Worm (Caenorhabditis elegans) whole organism, young adult: Measurements from ENCODE around the gene Y24F12A.1.
A peak's percentile ranks its signal among the peaks of the same experiment; 100 is the strongest.

Source experiments
- C06A6.2 ChIP-seq: fragments of 200-800 bp; sonication (Bioruptor generic); conservative IDR thresholded peaks from 2 replicates; pipeline ENCODE4 v1.3.6; 2022; ENCODE audit warnings: missing genetic modification characterization, missing compliant biosample characterization
- F22D6.2 ChIP-seq: sonication (generic microtip); optimal IDR thresholded peaks from 2 replicates; lab custom pipeline; 2016; ENCODE audit warnings: mild to moderate bottlenecking, missing genetic modification characterization, missing compliant biosample characterization
- F23B12.7 ChIP-seq: sonication (generic microtip); optimal IDR thresholded peaks from 2 replicates; lab custom pipeline; 2017; ENCODE audit warnings: missing genetic modification characterization, mild to moderate bottlenecking, missing compliant biosample characterization, antibody characterized with exemption, moderate library complexity; ENCODE audit not compliant: insufficient read depth
- F33H1.4 ChIP-seq: fragments of 200-800 bp; sonication (Bioruptor generic); IDR thresholded peaks from 2 replicates; pipeline ENCODE4 v1.3.6; 2022; ENCODE audit warnings: missing genetic modification reagents, missing genetic modification characterization, missing compliant biosample characterization
- F37B4.10 ChIP-seq: fragments of 200-800 bp; sonication (Bioruptor generic); IDR thresholded peaks from 2 replicates; pipeline ENCODE4 v1.3.6; 2022; ENCODE audit warnings: missing genetic modification characterization, missing compliant biosample characterization
- F39B2.1 ChIP-seq: fragments of 200-800 bp; sonication (Bioruptor generic); IDR thresholded peaks from 2 replicates; pipeline ENCODE4 v1.3.6; 2022; ENCODE audit warnings: missing genetic modification reagents, missing genetic modification characterization, missing compliant biosample characterization
- F57C9.4 ChIP-seq: sonication (generic microtip); optimal IDR thresholded peaks from 2 replicates; lab custom pipeline; 2017; ENCODE audit warnings: mild to moderate bottlenecking, missing genetic modification characterization, missing compliant biosample characterization
- T07F8.4 ChIP-seq: sonication (generic microtip); optimal IDR thresholded peaks from 2 replicates; lab custom pipeline; 2016; ENCODE audit warnings: mild to moderate bottlenecking, missing genetic modification characterization, moderate library complexity, missing compliant biosample characterization
- Y53F4B.3 ChIP-seq: fragments of 200-800 bp; sonication (Bioruptor generic); IDR thresholded peaks from 2 replicates; pipeline ENCODE4 v1.3.6; 2022; ENCODE audit warnings: missing genetic modification reagents, missing genetic modification characterization, missing compliant biosample characterization
- Y67H2A.10 ChIP-seq: fragments of 200-800 bp; sonication (Bioruptor generic); conservative IDR thresholded peaks from 2 replicates; pipeline ENCODE4 v1.3.6; 2022; ENCODE audit warnings: missing genetic modification reagents, missing genetic modification characterization, missing compliant biosample characterization
- akir-1 ChIP-seq: fragments of 200-800 bp; sonication (Bioruptor generic); optimal IDR thresholded peaks from 2 replicates; lab custom pipeline; 2018; ENCODE audit warnings: mild to moderate bottlenecking, missing genetic modification characterization, moderate library complexity, missing compliant biosample characterization
- ama-1 ChIP-seq, 3 experiments: fragments of 150-350 bp in 1 of 3; sonication (generic microtip) in 2 of 3; optimal IDR thresholded peaks; 2 replicates each; lab custom pipeline; 2014 to 2018; ENCODE audit warnings: missing biosample characterization in 2 of 3, missing genetic modification characterization in 2 of 3, missing genetic modification reagents in 2 of 3
- aptf-3 ChIP-seq: fragments of 200-800 bp; sonication (Bioruptor generic); IDR thresholded peaks from 2 replicates; pipeline ENCODE4 v1.3.6; 2022; ENCODE audit warnings: missing genetic modification characterization, missing compliant biosample characterization
- atf-7 ChIP-seq: sonication (generic microtip); optimal IDR thresholded peaks from 2 replicates; lab custom pipeline; 2017; ENCODE audit warnings: mild to moderate bottlenecking, missing genetic modification characterization, missing compliant biosample characterization
- attf-5 ChIP-seq: fragments of 200-800 bp; sonication (Bioruptor generic); optimal IDR thresholded peaks from 2 replicates; lab custom pipeline; 2018; ENCODE audit warnings: mild to moderate bottlenecking, missing genetic modification characterization, missing compliant biosample characterization
- attf-6 ChIP-seq: fragments of 200-800 bp; sonication (Bioruptor generic); IDR thresholded peaks from 2 replicates; pipeline ENCODE4 v1.3.6; 2022; ENCODE audit warnings: missing genetic modification reagents, missing genetic modification characterization, missing compliant biosample characterization
- bed-2 ChIP-seq: fragments of 200-800 bp; sonication (Bioruptor generic); IDR thresholded peaks from 2 replicates; pipeline ENCODE4 v1.3.6; 2022; ENCODE audit warnings: missing genetic modification reagents, missing genetic modification characterization, missing compliant biosample characterization
- cebp-1 ChIP-seq, 2 experiments: fragments of 200-800 bp in 1 of 2; sonication (Bioruptor generic) in 1 of 2; sonication (generic microtip) in 1 of 2; IDR thresholded peaks in 1 of 2; optimal IDR thresholded peaks in 1 of 2; 2 replicates each; pipeline versions ENCODE4 v1.3.6 to Lab custom; 2017 to 2022; ENCODE audit warnings: missing compliant biosample characterization in 2 of 2, missing genetic modification characterization in 2 of 2, mild to moderate bottlenecking in 1 of 2, missing genetic modification reagents in 1 of 2, moderate library complexity in 1 of 2
- cebp-2 ChIP-seq: fragments of 200-800 bp; sonication (Bioruptor generic); IDR thresholded peaks from 2 replicates; pipeline ENCODE4 v1.3.6; 2022; ENCODE audit warnings: missing genetic modification characterization, missing compliant biosample characterization
- ceh-40 ChIP-seq: fragments of 200-800 bp; sonication (Bioruptor generic); IDR thresholded peaks from 2 replicates; pipeline ENCODE4 v1.3.6; 2022; ENCODE audit warnings: missing genetic modification characterization, missing compliant biosample characterization
- ceh-58 ChIP-seq: fragments of 200-800 bp; sonication (Bioruptor generic); IDR thresholded peaks from 2 replicates; pipeline ENCODE4 v1.3.6; 2022; ENCODE audit warnings: missing genetic modification characterization, missing compliant biosample characterization
- ceh-79 ChIP-seq: sonication (generic microtip); optimal IDR thresholded peaks from 2 replicates; lab custom pipeline; 2017; ENCODE audit warnings: mild to moderate bottlenecking, missing genetic modification characterization, missing compliant biosample characterization
- chd-7 ChIP-seq: sonication (generic microtip); optimal IDR thresholded peaks from 2 replicates; lab custom pipeline; 2016; ENCODE audit warnings: mild to moderate bottlenecking, missing genetic modification characterization, moderate library complexity, missing compliant biosample characterization
- die-1 ChIP-seq: sonication (generic microtip); optimal IDR thresholded peaks from 2 replicates; lab custom pipeline; 2016; ENCODE audit warnings: missing genotype, mild to moderate bottlenecking, missing genetic modification characterization, missing compliant biosample characterization
- him-1 ChIP-seq: sonication (generic microtip); optimal IDR thresholded peaks from 2 replicates; lab custom pipeline; 2016; ENCODE audit warnings: missing genotype, missing genetic modification reagents, missing genetic modification characterization, missing compliant biosample characterization
- hmg-1.2 ChIP-seq: fragments of 200-800 bp; sonication (Bioruptor generic); IDR thresholded peaks from 2 replicates; pipeline ENCODE4 v1.3.6; 2022; ENCODE audit warnings: missing genetic modification reagents, missing genetic modification characterization, missing compliant biosample characterization
- lag-1 ChIP-seq: fragments of 200-800 bp; sonication (Bioruptor generic); IDR thresholded peaks from 2 replicates; pipeline ENCODE4 v1.3.6; 2022; ENCODE audit warnings: missing genetic modification reagents, missing genetic modification characterization, missing compliant biosample characterization
- let-607 ChIP-seq, 2 experiments: fragments of 200-800 bp in 1 of 2; sonication (Bioruptor generic) in 1 of 2; sonication (generic microtip) in 1 of 2; optimal IDR thresholded peaks; 2 replicates each; lab custom pipeline; 2016 to 2018; ENCODE audit warnings: mild to moderate bottlenecking in 2 of 2, missing compliant biosample characterization in 2 of 2, missing genetic modification characterization in 2 of 2, moderate library complexity in 2 of 2, missing genotype in 1 of 2
- lin-26 ChIP-seq: fragments of 200-800 bp; sonication (Bioruptor generic); IDR thresholded peaks from 2 replicates; pipeline ENCODE4 v1.3.6; 2022; ENCODE audit warnings: missing genetic modification reagents, missing genetic modification characterization, missing compliant biosample characterization
- lin-54 ChIP-seq: fragments of 200-800 bp; sonication (Bioruptor generic); optimal IDR thresholded peaks from 2 replicates; lab custom pipeline; 2018; ENCODE audit warnings: mild to moderate bottlenecking, missing genetic modification characterization, missing compliant biosample characterization
- lsy-27 ChIP-seq: sonication (generic microtip); optimal IDR thresholded peaks from 2 replicates; lab custom pipeline; 2017; ENCODE audit warnings: missing genetic modification characterization, mild to moderate bottlenecking, missing compliant biosample characterization, antibody characterized with exemption, missing genotype, borderline replicate concordance; ENCODE audit not compliant: insufficient read depth
- madf-3 ChIP-seq: fragments of 200-800 bp; sonication (Bioruptor generic); IDR thresholded peaks from 2 replicates; pipeline ENCODE4 v1.3.6; 2022; ENCODE audit warnings: missing genetic modification reagents, missing genetic modification characterization, missing compliant biosample characterization
- madf-8 ChIP-seq: fragments of 200-800 bp; sonication (Bioruptor generic); conservative IDR thresholded peaks from 2 replicates; pipeline ENCODE4 v1.3.6; 2022; ENCODE audit warnings: missing genetic modification reagents, missing genetic modification characterization, missing compliant biosample characterization
- nfya-1 ChIP-seq: sonication (generic microtip); optimal IDR thresholded peaks from 2 replicates; lab custom pipeline; 2017; ENCODE audit warnings: antibody characterized with exemption, missing compliant biosample characterization, missing genetic modification characterization, borderline replicate concordance; ENCODE audit not compliant: insufficient read depth
- nhr-120 ChIP-seq: fragments of 200-800 bp; sonication (Bioruptor generic); IDR thresholded peaks from 2 replicates; pipeline ENCODE4 v1.3.6; 2022; ENCODE audit warnings: missing genetic modification characterization, missing compliant biosample characterization
- nhr-179 ChIP-seq: sonication (generic microtip); optimal IDR thresholded peaks from 2 replicates; lab custom pipeline; 2016; ENCODE audit warnings: mild to moderate bottlenecking, missing genetic modification characterization, missing compliant biosample characterization
- nhr-27 ChIP-seq: fragments of 200-800 bp; sonication (Bioruptor generic); optimal IDR thresholded peaks from 2 replicates; lab custom pipeline; 2018; ENCODE audit warnings: mild to moderate bottlenecking, missing genetic modification characterization, moderate library complexity, missing compliant biosample characterization
- nhr-90 ChIP-seq: sonication (generic microtip); optimal IDR thresholded peaks from 2 replicates; lab custom pipeline; 2016; ENCODE audit warnings: missing genotype, mild to moderate bottlenecking, missing genetic modification characterization, missing compliant biosample characterization
- rpc-1 ChIP-seq, 2 experiments: fragments of 150-350 bp in 1 of 2; sonication (generic microtip) in 1 of 2; optimal IDR thresholded peaks; 2 replicates each; lab custom pipeline; 2014 to 2018; ENCODE audit warnings: missing biosample characterization in 1 of 2, missing genetic modification characterization in 1 of 2, missing genetic modification reagents in 1 of 2, missing genotype in 1 of 2
- sea-2 ChIP-seq: fragments of 200-800 bp; sonication (Bioruptor generic); IDR thresholded peaks from 2 replicates; pipeline ENCODE4 v1.3.6; 2022; ENCODE audit warnings: missing genetic modification characterization, missing compliant biosample characterization
- snpc-1.1 ChIP-seq: sonication (generic microtip); optimal IDR thresholded peaks from 2 replicates; lab custom pipeline; 2017; ENCODE audit warnings: missing genetic modification characterization, mild to moderate bottlenecking, missing compliant biosample characterization, antibody characterized with exemption, moderate library complexity, missing genotype, missing genetic modification reagents; ENCODE audit not compliant: insufficient read depth
- snpc-1.3 ChIP-seq: sonication (generic microtip); optimal IDR thresholded peaks from 2 replicates; lab custom pipeline; 2017; ENCODE audit warnings: missing genetic modification characterization, mild to moderate bottlenecking, missing compliant biosample characterization, antibody characterized with exemption, moderate library complexity, missing genotype, missing genetic modification reagents; ENCODE audit not compliant: insufficient read depth
- tbp1 ChIP-seq: fragments of 200-800 bp; sonication (Bioruptor generic); optimal IDR thresholded peaks from 2 replicates; lab custom pipeline; 2018; ENCODE audit warnings: mild to moderate bottlenecking, missing genetic modification characterization, missing compliant biosample characterization
- tbx-9 ChIP-seq: sonication (generic microtip); optimal IDR thresholded peaks from 2 replicates; lab custom pipeline; 2016; ENCODE audit warnings: borderline replicate concordance, missing genetic modification characterization, inconsistent platforms, missing compliant biosample characterization
- xnd-1 ChIP-seq: sonication (generic microtip); optimal IDR thresholded peaks from 2 replicates; lab custom pipeline; 2016; ENCODE audit warnings: missing genotype, missing genetic modification reagents, missing genetic modification characterization, missing compliant biosample characterization
- zim-3 ChIP-seq: sonication (generic microtip); optimal IDR thresholded peaks from 2 replicates; lab custom pipeline; 2017; ENCODE audit warnings: mild to moderate bottlenecking, missing genetic modification characterization, moderate library complexity, missing compliant biosample characterization
- ztf-18 ChIP-seq: sonication (generic microtip); optimal IDR thresholded peaks from 2 replicates; lab custom pipeline; 2016; ENCODE audit warnings: missing genotype, mild to moderate bottlenecking, missing genetic modification characterization, missing compliant biosample characterization

Gene Y24F12A.1

ce11 chrIV:11566146-11566545, 38.9 kb upstream of the Y24F12A.1 start, which contains the start of gene sec-24.1 (continued):
- TF ChIP-seq C06A6.2 (GFP tag; lab: Robert Waterston, UW): peak; percentile 60; the same call in 1 of the 2 replicates
- no peak for TF ChIP-seq ceh-79 (tag; lab: Kevin White, UChicago)
- 0 out of 2 replicates have a peak, but pooled peaks have one; percentile 37 for TF ChIP-seq madf-3 (GFP tag; lab: Robert Waterston, UW)
- TF ChIP-seq Y53F4B.3 (GFP tag; lab: Robert Waterston, UW): no peak; the same call in 1 of the 2 replicates
- TF ChIP-seq akir-1: no peak
- TF ChIP-seq snpc-1.1: no peak
- no peak for TF ChIP-seq tbx-9 (tag; lab: Kevin White, UChicago)
- no peak for TF ChIP-seq F22D6.2 (tag; lab: Kevin White, UChicago)
- TF ChIP-seq Y67H2A.10 (GFP tag; lab: Robert Waterston, UW): no peak
- TF ChIP-seq lin-26 (GFP tag; lab: Robert Waterston, UW): no peak
- TF ChIP-seq nhr-120: no peak
- peak; percentile 99 for TF ChIP-seq F33H1.4 (GFP tag; lab: Robert Waterston, UW)
- peak; percentile 56 for TF ChIP-seq attf-5 (GFP tag; lab: Kevin White, UChicago)
- no peak for TF ChIP-seq madf-8 (GFP tag; lab: Robert Waterston, UW)
- TF ChIP-seq ama-1 (optimal IDR thresholded peaks at IDR 0.05; lab: Kevin White, UChicago): no peak
- TF ChIP-seq ama-1 (GFP tag; optimal IDR thresholded peaks at IDR 0.05; lab: Kevin White, UChicago): no peak
- TF ChIP-seq zim-3: no peak
- TF ChIP-seq him-1 (tag; lab: Kevin White, UChicago): no peak
- TF ChIP-seq rpc-1 (optimal IDR thresholded peaks at IDR 0.05; lab: Kevin White, UChicago): peak; percentile 15
- no peak for TF ChIP-seq rpc-1 (tag; optimal IDR thresholded peaks at IDR 0.05; lab: Kevin White, UChicago)
- peak; percentile 95 for TF ChIP-seq hmg-1.2 (GFP tag; lab: Robert Waterston, UW)
- peak; percentile 98 for TF ChIP-seq let-607 (tag; optimal IDR thresholded peaks at IDR 0.05; lab: Kevin White, UChicago)
- TF ChIP-seq nfya-1: no peak
- no peak for TF ChIP-seq F39B2.1 (GFP tag; lab: Robert Waterston, UW)
- peak; percentile 68 for TF ChIP-seq snpc-1.3 (tag; lab: Kevin White, UChicago)
- TF ChIP-seq ceh-40 (GFP tag; lab: Robert Waterston, UW): no peak
- TF ChIP-seq F23B12.7 (tag; lab: Kevin White, UChicago): peak; percentile 79
- TF ChIP-seq ztf-18 (tag; lab: Kevin White, UChicago): peak; percentile 21
- no peak for TF ChIP-seq die-1 (tag; lab: Kevin White, UChicago)
- TF ChIP-seq cebp-1 (GFP tag; IDR thresholded peaks at IDR 0.05; lab: Robert Waterston, UW): no peak
- TF ChIP-seq cebp-1 (tag; optimal IDR thresholded peaks at IDR 0.05; lab: Kevin White, UChicago): peak; percentile 71
- TF ChIP-seq nhr-179 (tag; lab: Kevin White, UChicago): no peak
- no peak for TF ChIP-seq sea-2
- TF ChIP-seq lsy-27 (tag; lab: Kevin White, UChicago): no peak
- TF ChIP-seq tbp1 (GFP tag; lab: Kevin White, UChicago): peak; percentile 58
- TF ChIP-seq aptf-3 (GFP tag; lab: Robert Waterston, UW): no peak
- TF ChIP-seq atf-7 (tag; lab: Kevin White, UChicago): no peak
- no peak for TF ChIP-seq cebp-2 (GFP tag; lab: Robert Waterston, UW)
- no peak for TF ChIP-seq F57C9.4 (tag; lab: Kevin White, UChicago)
- no peak for TF ChIP-seq ceh-58 (GFP tag; lab: Robert Waterston, UW)
- no peak for TF ChIP-seq F37B4.10 (GFP tag; lab: Robert Waterston, UW)
- TF ChIP-seq T07F8.4 (tag; lab: Kevin White, UChicago): no peak
- no peak for TF ChIP-seq chd-7
- TF ChIP-seq lag-1 (GFP tag; lab: Robert Waterston, UW): no peak
- TF ChIP-seq attf-6 (GFP tag; lab: Robert Waterston, UW): no peak
- TF ChIP-seq xnd-1 (tag; lab: Kevin White, UChicago): no peak
- no peak for TF ChIP-seq nhr-27
- peak; percentile 86 for TF ChIP-seq lin-54 (GFP tag; lab: Kevin White, UChicago)
- no peak for TF ChIP-seq nhr-90 (tag; lab: Kevin White, UChicago)
- no peak for TF ChIP-seq bed-2 (GFP tag; lab: Robert Waterston, UW)
